Fruit fly (Drosophila melanogaster) whole organism, pupa: ENCODE measurements around the gene CG34417.

Experiments used
- CG13204 ChIP-seq: fragments of 200-800 bp; sonication (Bioruptor generic); optimal IDR thresholded peaks from 2 replicates; lab custom pipeline; 2018; ENCODE audit warnings: missing biosample characterization, mild to moderate bottlenecking, missing genetic modification characterization, moderate library complexity
- CG15710 ChIP-seq: fragments of 200-800 bp; sonication (Bioruptor generic); optimal IDR thresholded peaks from 2 replicates; lab custom pipeline; 2018; ENCODE audit warnings: missing biosample characterization, mild to moderate bottlenecking, missing genetic modification characterization, moderate library complexity
- CG17806 ChIP-seq: fragments of 200-800 bp; sonication (Bioruptor generic); optimal IDR thresholded peaks from 2 replicates; lab custom pipeline; 2018; ENCODE audit warnings: missing biosample characterization, mild to moderate bottlenecking, missing genetic modification characterization, moderate library complexity
- CG34367 ChIP-seq: fragments of 200-800 bp; sonication (Bioruptor generic); optimal IDR thresholded peaks from 2 replicates; lab custom pipeline; 2018; ENCODE audit warnings: missing biosample characterization, mild to moderate bottlenecking, missing genetic modification characterization
- gl ChIP-seq: fragments of 200-800 bp; sonication (Bioruptor generic); optimal IDR thresholded peaks from 2 replicates; lab custom pipeline; 2018; ENCODE audit warnings: missing biosample characterization, mild to moderate bottlenecking, missing genetic modification characterization

dm6 chrX:6543569-6544173 lies 3.1 kb downstream of the CG34417 start:
- TF ChIP-seq CG15710 (no peak), gl (tag; lab: Kevin White, UChicago) (no peak), CG34367 (no peak), CG17806 (no peak), CG13204 (GFP tag; lab: Kevin White, UChicago) (peak; percentile 13)
